Fruit fly (Drosophila melanogaster) Kc167 (cell line): ENCODE data around the gene Taf3.

Experiments
- Myc ChIP-seq: fragments of >200 bp; optimal IDR thresholded peaks from 2 replicates; lab custom pipeline; 2017; ENCODE audit warnings: missing external identifiers
- Sin3A ChIP-seq: fragments of >200 bp; optimal IDR thresholded peaks from 2 replicates; lab custom pipeline; 2018; ENCODE audit warnings: missing external identifiers
- h ChIP-seq: fragments of >200 bp; optimal IDR thresholded peaks from 3 replicates; lab custom pipeline; 2018; ENCODE audit warnings: missing external identifiers
- insv ChIP-seq: fragments of >200 bp; optimal IDR thresholded peaks from 3 replicates; lab custom pipeline; 2018; ENCODE audit warnings: missing external identifiers
- psq ChIP-seq: fragments of >200 bp; optimal IDR thresholded peaks from 2 replicates; lab custom pipeline; 2017; ENCODE audit warnings: missing external identifiers
- ttk ChIP-seq: sonication (Bioruptor generic); optimal IDR thresholded peaks from 2 replicates; lab custom pipeline; 2017; ENCODE audit warnings: missing external identifiers

Gene Taf3

DNA sequence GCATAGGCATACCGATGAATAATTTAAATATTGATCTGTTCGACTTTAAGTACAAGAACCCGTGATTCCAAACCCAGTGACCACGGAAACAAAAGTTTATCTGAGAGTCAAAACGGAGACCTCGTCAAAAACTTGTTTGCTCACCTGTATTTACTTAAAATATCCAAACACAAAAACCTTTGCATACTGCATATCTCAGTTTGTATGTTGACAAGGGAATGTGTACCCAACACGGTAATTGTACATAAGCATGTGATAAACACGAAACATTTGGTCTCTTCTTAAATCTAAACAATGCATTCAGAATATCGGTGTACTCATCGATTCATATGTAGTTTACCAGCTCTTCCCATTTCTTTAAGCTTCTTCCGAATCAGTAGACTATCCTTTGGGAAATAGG is 31.1 kb upstream of the Taf3 start:
- no peak for TF ChIP-seq Sin3A
- no peak for TF ChIP-seq psq (lab: Kevin White, UChicago)
- no peak for TF ChIP-seq insv (lab: Kevin White, UChicago)
- no peak for TF ChIP-seq Myc
- TF ChIP-seq ttk (lab: Kevin White, UChicago), result no peak
- no peak for TF ChIP-seq h (lab: Kevin White, UChicago)

- TF ChIP-seq insv (lab: Kevin White, UChicago) (no peak), Myc (no peak), h (lab: Kevin White, UChicago) (no peak), Sin3A (no peak), ttk (lab: Kevin White, UChicago) (no peak)
These were observed 26.0 kb upstream of the Taf3 start for dm6 chr4:492597-492996.

DNA sequence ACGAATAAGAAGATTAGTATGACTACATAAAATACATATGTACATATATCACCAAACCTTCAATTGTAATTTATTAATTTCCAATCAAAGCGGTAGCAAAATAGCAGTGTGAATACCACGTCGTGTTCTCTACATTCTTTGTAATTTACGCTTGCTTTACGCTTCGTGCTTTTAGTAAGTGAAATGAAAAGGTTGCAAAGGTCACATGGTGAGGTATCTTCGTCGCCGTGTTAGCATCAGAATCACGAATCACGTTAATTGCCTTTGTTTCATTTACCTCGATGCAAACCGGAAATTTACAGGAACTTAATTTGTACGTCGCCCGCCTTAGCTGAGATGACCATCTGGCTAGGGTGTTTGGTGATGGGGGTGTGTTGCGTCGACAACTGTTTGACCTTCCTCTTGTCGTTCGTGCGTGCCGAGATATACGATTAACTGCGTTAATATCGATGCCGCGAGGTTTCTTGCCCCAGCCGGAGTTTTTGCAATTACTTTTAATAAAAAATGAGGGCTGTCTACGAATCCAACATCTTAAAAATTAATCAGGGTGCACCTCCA is 24.2 kb upstream of the Taf3 start:
- no peak for TF ChIP-seq Sin3A
- TF ChIP-seq ttk (lab: Kevin White, UChicago), result no peak
- no peak for TF ChIP-seq h (lab: Kevin White, UChicago)
- TF ChIP-seq psq (lab: Kevin White, UChicago), result no peak
- TF ChIP-seq Myc, result no peak
- no peak for TF ChIP-seq insv (lab: Kevin White, UChicago)

DNA sequence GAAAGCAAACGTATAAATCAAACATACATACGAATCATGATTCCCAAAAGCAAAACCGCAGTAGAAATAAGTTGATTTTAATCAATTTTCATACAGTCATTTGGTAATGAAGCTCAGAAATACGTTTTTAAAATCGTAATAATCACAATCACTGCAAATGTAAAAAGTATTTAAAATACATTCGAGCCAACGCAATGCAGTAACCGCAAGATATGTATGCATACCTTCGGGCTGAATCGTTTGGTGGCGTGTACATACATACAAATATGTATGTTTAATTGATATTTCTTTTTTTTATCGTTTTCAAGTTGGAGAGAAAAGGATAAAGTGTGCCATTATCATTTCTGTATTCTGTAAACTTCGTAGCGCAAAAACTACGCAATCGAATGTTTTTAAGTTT is 23.5 kb upstream of the Taf3 start:
- TF ChIP-seq insv (lab: Kevin White, UChicago), result no peak
- no peak for TF ChIP-seq ttk (lab: Kevin White, UChicago)
- no peak for TF ChIP-seq psq (lab: Kevin White, UChicago)
- TF ChIP-seq Sin3A, result no peak
- TF ChIP-seq h (lab: Kevin White, UChicago), result no peak
- no peak for TF ChIP-seq Myc

DNA sequence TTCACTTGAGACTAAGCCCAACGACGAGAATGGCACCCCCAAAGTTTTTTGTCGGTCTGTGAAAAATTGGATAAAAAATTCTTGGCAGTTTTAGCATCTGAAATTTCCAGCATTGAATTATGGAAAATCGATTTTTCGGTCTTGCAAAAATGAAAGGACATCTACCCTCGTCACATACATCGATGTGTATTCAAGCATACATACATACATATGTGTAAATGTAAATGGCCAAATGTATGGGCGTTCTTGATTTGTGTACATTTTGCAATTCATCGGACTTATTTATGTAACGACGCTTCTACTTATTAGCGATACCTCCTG is 22.9 kb upstream of the Taf3 start:
- TF ChIP-seq Myc (no peak), h (lab: Kevin White, UChicago) (no peak), psq (lab: Kevin White, UChicago) (no peak), ttk (lab: Kevin White, UChicago) (no peak), insv (lab: Kevin White, UChicago) (no peak), Sin3A (no peak)

- TF ChIP-seq Myc, result no peak
- TF ChIP-seq Sin3A, result no peak
- TF ChIP-seq ttk (lab: Kevin White, UChicago), result no peak
- no peak for TF ChIP-seq psq (lab: Kevin White, UChicago)
- TF ChIP-seq insv (lab: Kevin White, UChicago), result no peak
- TF ChIP-seq h (lab: Kevin White, UChicago), result no peak
These were observed 22.4 kb upstream of the Taf3 start, which contains the start of gene Asator for dm6 chr4:488828-489560. Gene Asator (minus strand): TSS chr4:488994.

DNA sequence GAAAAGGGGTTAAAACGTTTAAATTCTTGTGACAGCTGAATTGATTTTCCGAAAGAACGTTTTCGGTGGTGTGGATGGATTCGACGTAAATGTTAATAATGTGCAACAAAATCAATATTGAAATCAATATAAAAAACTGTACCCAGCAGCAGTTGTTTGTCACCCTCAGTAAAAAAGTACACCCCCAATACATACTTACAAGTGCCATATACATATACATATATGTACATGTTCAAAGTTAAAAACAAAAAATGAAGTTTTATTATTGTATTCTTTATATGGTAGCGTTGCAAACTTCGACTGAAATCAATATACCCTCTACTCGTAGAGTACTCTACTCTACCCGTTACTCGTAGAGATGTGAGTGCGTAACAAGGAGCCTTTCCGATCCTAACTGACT is 20.9 kb upstream of the Taf3 start:
- TF ChIP-seq ttk (lab: Kevin White, UChicago) (no peak), h (lab: Kevin White, UChicago) (no peak), insv (lab: Kevin White, UChicago) (no peak), psq (lab: Kevin White, UChicago) (no peak), Sin3A (no peak), Myc (no peak)

- TF ChIP-seq h (lab: Kevin White, UChicago), result no peak
- no peak for TF ChIP-seq psq (lab: Kevin White, UChicago)
- TF ChIP-seq ttk (lab: Kevin White, UChicago), result no peak
- TF ChIP-seq Myc, result no peak
- no peak for TF ChIP-seq Sin3A
- TF ChIP-seq insv (lab: Kevin White, UChicago), result no peak
These were observed 19.8 kb upstream of the Taf3 start for dm6 chr4:486435-486834.

DNA sequence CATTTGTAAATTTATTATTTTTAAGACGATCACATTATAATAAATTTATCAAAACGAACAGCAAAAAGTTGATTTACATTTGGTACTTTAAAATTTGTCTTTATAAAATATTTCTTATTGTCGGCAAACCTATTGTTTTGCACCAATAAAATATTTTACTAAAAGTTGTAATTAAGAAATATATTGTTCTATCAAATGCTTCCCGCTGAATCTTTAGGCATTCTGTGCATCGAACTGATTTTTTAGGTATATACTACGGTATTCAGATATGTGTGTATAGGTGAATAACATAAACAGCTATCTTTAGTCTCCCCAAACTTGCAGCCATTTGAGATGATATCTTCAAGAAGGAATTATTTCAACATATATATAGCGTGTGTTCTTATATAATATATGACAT is 19.2 kb upstream of the Taf3 start:
- TF ChIP-seq Sin3A (no peak), h (lab: Kevin White, UChicago) (no peak), Myc (no peak), ttk (lab: Kevin White, UChicago) (no peak), psq (lab: Kevin White, UChicago) (no peak), insv (lab: Kevin White, UChicago) (no peak)

DNA sequence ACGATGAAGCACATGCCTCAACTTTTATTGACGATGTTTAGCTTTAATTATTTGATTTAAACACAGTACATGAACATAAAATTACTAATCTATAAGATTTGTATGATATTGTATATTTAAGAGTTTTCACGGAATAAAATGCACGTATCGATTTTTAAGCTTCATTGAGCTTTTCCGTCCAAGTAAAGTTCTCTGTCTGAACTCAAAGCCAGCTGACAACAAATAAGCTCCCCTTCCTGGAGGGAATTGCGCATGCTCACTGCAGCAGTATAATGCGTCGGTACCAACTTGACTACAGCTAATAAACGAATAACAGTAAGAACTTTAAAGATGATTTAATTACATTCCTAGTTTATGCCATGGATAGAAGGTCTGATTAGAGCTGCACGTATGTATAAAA is 17.0 kb upstream of the Taf3 start:
- no peak for TF ChIP-seq Myc
- TF ChIP-seq psq (lab: Kevin White, UChicago), result no peak
- TF ChIP-seq insv (lab: Kevin White, UChicago), result no peak
- no peak for TF ChIP-seq ttk (lab: Kevin White, UChicago)
- no peak for TF ChIP-seq Sin3A

DNA sequence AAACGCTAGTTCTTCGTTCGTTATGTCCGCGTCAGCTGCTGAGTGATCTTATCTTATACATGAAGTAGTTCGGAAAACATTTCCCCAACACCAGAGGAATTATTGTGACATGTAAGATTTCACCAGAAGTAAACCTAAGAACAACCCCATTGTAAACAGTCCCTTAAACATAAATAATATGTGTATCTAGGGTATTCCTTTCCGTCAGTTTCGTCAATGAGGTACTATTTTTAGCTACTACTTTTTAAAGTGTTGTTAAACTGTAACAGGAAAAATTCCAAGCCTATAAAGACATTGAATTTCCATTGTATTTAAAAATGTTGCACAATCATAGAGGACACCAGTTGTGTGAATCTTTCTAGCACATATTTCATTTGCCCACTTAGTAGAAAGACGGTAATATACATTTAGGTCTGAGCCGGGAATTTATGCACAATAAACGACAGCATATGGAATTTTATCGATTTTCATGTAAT is 16.1 kb upstream of the Taf3 start:
- TF ChIP-seq psq (lab: Kevin White, UChicago) (no peak), h (lab: Kevin White, UChicago) (no peak), Sin3A (no peak), Myc (no peak), ttk (lab: Kevin White, UChicago) (no peak), insv (lab: Kevin White, UChicago) (no peak)

- no peak for TF ChIP-seq Sin3A
- no peak for TF ChIP-seq insv (lab: Kevin White, UChicago)
- TF ChIP-seq h (lab: Kevin White, UChicago), result no peak
- no peak for TF ChIP-seq psq (lab: Kevin White, UChicago)
- TF ChIP-seq ttk (lab: Kevin White, UChicago), result no peak
- no peak for TF ChIP-seq Myc
These were observed 15.1 kb upstream of the Taf3 start for dm6 chr4:481739-482138.
